Worm (Caenorhabditis elegans) whole organism, dauer: Measurements from ENCODE around the gene F42A9.3.

Experiments used
- unc-62 ChIP-seq: sonication (generic microtip); optimal IDR thresholded peaks from 2 replicates; lab custom pipeline; 2017; ENCODE audit warnings: missing biosample characterization, missing genetic modification reagents, missing genetic modification characterization

Gene F42A9.3

DNA sequence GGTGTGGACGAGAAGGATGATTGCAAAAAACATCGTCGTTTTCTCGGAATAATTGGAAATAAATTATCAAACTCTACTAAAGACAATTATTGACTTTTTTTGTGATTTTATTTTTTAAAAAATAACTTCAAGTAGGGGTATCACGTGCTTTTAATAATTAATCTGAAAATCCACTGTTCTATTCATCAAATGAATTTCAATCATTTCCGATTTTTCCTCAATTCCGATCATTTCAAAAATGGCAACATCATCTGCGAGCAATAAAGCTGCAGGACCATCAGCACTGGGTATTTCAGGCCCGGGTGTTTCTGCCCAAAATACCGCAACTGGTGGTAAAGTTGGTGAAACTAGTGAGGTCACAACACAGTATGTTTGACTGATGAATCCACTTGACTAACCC is at the start of gene F42A9.3, which contains the start of gene F42A9.7:
F42A9.3 (plus strand) TSS at position 214 of the 400 bp plus-strand sequence.
F42A9.7 (minus strand) TSS at position 101 of the 400 bp plus-strand sequence.
- TF ChIP-seq unc-62 (GFP tag; lab: Kevin White, UChicago) = no peak

DNA sequence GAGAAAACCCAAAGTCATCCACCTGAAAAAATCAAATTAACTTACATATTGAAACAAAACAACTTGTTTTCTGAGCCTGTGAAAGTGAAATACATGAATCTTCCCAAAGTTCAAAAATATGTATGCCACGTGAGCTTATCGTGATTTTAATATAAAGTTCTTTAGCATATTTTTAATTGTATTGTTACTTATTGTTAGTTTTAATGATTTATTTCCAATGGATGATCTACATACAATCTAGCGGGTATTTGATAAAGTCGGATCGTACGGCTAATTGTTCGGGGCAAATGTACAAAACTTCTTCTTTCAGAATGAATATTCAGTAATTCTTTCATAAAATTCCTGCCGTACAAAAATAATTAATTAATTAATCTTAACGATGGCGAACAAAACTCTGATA is 46.8 kb upstream of the F42A9.3 start, which contains the start of gene Y59H11AM.4:
Y59H11AM.4 (minus strand) TSS at position 101 of the 400 bp plus-strand sequence.
- no peak for TF ChIP-seq unc-62 (GFP tag; lab: Kevin White, UChicago)

DNA sequence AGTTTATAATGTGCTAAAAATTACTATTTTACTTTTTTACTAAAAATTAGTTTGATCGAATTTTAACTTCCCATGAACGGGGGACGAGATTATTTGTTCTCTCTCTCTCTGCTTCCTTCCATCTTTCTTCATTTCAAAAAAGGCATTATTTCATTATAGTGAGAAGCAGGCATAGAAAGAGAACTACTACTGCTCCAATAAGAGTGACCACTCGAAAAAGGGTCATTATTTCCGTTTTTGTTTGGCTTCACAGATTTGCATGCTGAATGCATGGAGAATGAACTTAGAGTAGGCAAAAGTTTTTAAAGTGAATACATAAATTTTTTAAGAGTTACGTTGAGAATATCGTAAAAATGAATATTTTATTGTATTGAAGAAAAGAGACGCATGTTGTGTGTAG is 46.3 kb upstream of the F42A9.3 start:
- no peak for TF ChIP-seq unc-62 (GFP tag; lab: Kevin White, UChicago)

DNA sequence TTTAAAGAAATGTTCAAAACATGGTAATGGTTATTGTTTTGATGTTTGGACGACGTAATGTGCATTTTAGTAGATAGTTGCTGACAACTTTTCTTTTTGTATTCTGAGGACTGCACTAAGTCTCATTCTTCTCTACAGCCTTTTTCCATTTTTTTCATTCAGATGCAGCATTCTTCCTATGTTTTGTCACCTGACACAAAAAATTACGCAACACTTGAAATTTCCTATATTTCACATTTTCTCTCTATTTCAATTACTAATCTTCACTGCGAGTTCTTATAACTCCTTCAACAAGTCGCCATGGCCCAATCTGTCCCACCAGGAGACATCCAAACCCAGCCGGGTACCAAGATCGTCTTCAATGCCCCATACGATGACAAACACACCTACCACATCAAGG is 45.9 kb upstream of the F42A9.3 start, which contains the start of gene Y59H11AM.1:
Y59H11AM.1 (plus strand) TSS at position 301 of the 400 bp plus-strand sequence.
- TF ChIP-seq unc-62 (GFP tag; lab: Kevin White, UChicago) = no peak

DNA sequence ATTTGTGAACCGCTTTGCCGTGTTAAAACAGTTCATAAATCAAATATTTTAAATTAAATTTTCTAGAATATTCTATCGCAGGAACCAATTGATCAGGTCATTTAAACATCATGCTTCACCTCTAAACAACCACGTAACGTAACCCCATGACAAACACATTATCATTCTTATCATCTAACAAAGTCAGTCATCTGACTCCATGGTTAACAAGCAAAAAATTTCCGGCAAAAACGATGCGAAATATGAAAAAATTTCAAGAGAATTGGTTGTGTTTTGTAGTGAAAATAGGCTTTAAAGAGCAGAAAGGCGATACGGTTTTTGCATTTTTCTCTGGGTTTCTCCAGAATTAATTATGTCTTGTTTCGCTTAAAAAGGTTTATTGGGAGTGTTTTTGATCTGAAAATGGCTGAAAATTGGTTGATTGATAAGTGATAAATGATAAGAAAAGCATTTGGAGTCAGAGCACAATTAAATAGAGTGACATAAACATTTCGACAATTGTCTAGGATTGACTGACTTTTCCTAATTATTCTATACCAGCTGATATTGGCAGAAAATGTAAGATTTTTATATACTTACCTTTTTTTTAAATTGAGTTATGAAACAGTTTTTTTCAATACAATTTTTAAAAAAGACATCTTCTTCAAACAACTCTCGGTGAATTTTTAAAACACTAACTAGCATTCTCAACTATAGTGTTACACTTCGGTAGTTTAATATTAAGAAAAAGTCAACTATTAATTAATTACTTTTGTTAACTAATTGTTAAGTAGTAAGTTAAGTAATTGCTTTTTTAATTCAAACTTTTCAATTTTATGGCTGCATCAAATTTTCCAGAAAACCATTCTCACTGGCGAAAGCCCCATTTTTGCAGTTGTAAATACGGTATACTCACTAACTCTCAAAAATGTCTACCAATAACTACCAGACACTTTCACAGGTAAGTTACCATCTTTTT is 31.7 kb upstream of the F42A9.3 start, which contains the start of gene catp-7:
catp-7 (plus strand) TSS at position 908 of the 958 bp plus-strand sequence.
- no peak for TF ChIP-seq unc-62 (GFP tag; lab: Kevin White, UChicago)

DNA sequence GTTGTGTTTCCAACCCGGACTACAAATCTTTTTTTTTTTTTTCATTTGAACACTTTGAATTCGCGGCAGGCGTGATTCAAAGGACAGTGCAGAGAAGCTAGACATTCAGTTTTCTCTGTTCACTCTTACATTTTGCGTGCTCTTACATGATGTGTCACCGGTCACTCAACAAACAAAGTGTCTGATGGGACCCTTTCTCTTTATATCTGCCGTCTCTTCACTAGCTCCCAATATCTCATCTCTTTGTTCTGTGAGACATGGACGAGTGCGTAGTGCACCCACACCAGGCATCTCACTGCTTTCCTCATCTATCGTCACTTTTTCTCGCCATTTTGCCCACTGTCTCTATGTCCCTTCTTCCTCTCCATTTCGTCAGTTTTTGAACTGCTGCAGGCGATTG is 30.0 kb upstream of the F42A9.3 start:
- TF ChIP-seq unc-62 (GFP tag; lab: Kevin White, UChicago) = no peak

DNA sequence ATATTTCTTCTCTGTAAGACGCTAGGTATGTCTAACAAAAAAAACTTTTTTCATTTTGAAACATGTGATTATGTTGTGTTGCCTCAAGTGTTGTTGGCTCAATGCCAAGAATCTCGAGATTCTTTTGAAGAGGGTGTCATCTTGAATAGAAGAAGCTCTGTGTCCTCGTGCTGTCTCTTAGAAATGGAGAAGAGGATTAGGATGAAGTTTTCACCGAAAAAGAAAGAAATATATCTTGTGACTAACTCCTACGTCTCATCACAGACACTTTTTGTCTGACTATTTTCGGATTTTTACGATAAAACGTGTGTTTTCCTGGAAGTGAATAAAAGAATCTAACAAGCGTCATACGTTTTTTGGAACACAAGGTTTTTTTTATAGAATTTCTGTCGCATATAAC is 29.5 kb upstream of the F42A9.3 start:
- no peak for TF ChIP-seq unc-62 (GFP tag; lab: Kevin White, UChicago)

DNA sequence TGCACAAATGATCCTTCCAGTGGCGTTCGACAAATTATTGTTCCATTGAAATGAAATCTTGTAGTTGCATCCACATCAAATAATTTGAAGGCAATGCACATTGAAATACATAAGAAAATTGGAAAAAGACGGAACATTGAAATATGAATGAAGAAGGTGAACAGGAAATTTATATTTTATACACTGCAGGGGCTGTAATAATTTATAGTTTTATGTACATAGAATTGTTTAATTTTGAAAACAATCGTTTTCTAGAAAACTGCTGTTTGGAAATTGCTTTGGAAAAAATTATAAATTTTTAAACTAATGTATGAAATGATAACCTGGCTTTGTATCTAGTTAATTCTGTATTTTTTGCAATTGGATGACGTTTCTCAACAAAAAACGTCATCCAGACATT is 21.7 kb upstream of the F42A9.3 start, which contains the start of gene Y59H11AR.3:
Y59H11AR.3 (minus strand) TSS at position 101 of the 400 bp plus-strand sequence.
- no peak for TF ChIP-seq unc-62 (GFP tag; lab: Kevin White, UChicago)

DNA sequence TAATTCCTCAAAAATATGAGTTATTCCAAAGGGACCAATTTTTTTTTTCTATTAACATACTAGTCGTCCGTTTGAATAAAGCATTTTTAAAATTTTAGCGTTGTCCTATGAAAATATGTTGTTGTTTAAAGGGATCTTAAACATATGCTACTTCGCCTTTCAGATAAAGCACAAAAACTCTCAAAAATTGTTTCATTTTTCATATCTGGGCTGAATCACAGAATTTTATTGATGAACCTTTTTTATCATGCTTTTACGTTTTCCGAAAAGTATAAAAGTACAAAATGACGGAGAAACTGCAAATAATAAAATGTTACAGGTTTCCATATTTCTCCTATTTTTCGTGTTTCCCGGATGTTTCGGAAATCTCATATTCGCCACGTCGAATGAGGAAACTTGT is 21.3 kb upstream of the F42A9.3 start, which contains the start of gene clec-181:
clec-181 (plus strand) TSS at position 301 of the 400 bp plus-strand sequence.
- TF ChIP-seq unc-62 (GFP tag; lab: Kevin White, UChicago) = no peak

DNA sequence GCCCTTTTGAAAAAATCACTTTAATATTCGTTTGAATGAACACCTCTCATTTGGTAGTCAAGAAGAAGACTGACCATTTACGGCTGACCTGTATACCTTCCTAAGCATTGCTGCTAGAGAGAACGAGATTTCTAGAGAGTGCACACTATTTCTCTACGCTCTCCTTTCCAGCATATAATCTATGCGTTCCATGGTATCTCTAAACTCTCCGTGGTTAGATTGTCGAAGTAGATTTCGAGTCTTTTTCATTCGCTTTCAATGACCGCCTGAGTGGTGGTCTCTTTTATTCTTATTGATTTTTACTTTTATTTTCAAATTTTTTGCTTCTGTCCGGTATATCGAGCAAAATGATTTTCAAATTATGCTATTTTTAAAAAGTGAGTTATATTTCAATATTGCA is 19.6 kb upstream of the F42A9.3 start:
- TF ChIP-seq unc-62 (GFP tag; lab: Kevin White, UChicago) = no peak

DNA sequence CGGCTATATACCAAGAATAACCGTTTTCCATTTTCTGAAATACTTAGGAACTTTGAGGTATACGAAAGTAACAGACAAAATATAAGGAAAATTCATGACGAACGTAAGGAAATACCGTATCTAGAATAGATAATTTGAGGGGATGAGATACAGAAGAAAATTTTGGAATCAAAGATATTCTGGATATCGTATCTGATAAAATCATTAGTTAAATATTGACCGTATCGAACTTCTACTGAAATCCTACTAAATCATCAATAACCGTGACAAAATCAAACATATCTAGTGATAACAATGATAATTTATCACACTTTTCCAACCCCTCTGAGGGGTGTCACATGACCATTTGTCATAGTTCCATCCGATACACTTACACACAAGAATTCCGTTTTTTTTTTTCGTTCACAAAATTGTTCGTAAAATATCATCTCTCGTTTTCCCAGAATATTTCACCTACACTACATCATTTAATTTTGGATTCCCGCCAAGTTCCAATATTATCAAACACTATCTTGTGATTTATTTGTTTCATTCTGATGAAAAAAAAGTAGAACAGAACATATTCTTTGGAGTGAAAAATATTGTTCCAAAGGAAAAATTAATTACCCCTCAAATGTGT is 16.2 kb upstream of the F42A9.3 start, which contains the start of gene Y59H11AR.4:
Y59H11AR.4 (minus strand) TSS at position 51 of the 619 bp plus-strand sequence.
- no peak for TF ChIP-seq unc-62 (GFP tag; lab: Kevin White, UChicago)

DNA sequence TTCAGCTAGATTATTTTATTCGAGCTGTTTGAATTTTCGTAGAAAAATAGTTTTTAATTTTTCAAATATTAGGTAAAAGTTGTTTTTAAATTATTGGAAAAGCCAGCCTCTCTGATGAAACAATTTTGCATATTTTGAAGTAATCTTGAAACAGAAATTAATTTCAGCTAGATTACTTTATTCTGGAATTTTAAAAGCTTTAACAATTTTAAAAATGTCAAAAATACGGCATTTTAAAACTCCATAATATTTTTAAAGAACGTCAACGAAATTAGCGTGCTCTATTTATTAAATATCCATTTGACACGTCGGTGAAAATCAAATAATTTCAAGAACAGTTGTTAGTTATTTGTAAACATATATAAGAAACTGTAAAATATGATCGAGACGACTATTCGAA is 14.2 kb upstream of the F42A9.3 start, which contains the start of gene Y59H11AR.10:
Y59H11AR.10 (plus strand) TSS at position 301 of the 400 bp plus-strand sequence.
- TF ChIP-seq unc-62 (GFP tag; lab: Kevin White, UChicago) = no peak

DNA sequence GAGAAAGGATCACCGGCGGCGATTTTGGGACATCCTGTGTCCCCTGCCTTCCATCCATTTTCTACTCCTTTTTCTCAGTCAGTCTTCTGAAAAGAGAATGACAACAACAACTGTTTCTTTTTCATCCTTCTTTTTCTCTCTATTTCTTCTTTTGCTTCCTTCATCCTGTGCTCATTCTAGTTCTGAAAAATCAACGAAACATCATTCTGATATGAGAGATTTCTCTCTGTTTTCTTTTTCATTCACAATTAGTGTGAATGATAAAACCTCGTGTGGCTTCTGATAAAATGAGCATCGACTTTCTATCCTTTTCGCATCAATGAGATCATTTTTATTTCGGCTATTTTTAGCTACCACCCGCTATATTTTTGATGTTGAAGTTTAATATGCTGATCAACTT is 11.8 kb upstream of the F42A9.3 start:
- no peak for TF ChIP-seq unc-62 (GFP tag; lab: Kevin White, UChicago)

DNA sequence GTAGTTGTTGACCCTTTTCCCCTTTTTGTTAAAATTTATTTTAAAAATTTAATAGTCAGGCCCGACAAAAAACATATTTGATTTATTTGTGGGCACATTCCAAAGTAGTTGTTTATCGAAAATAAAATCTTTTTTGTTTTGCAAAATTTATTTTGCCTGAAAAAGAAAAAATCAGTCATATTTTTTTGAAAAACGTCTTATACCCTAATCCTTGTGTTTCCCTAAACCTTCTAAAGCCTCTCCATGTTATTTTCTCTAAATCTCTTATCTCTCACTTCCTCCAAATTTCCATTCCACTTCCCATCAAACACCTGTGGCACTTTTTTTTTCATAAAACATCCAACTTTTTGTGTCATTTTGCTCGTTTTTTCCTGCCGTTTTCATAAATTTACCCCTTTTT is 8.9 kb upstream of the F42A9.3 start:
- no peak for TF ChIP-seq unc-62 (GFP tag; lab: Kevin White, UChicago)

DNA sequence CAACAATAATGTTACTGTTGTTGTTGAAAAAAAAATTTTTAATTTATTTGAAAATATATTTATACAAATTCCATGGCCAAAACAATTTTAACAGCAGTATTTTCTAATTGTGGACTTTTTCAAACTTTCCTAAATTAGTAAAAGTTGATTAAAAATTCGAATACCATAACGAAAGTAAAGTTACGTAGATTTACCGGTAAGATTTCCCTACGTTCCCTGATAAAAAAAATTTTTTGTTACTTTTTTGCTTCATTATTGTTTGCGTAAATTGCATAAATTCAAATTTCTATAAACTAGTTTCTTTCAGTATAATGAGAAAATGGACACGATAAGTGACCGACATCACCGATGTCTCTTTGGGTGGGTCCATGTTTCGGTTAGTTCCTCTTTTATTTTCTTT is 8.1 kb upstream of the F42A9.3 start, which contains the start of gene F42A9.6:
F42A9.6 (plus strand) TSS at position 301 of the 400 bp plus-strand sequence.
- no peak for TF ChIP-seq unc-62 (GFP tag; lab: Kevin White, UChicago)
